Fruit fly (Drosophila melanogaster): Measurements from ENCODE around the gene CG14893.

- TF ChIP-seq Pif1B (GFP tag; optimal IDR thresholded peaks at IDR 0.05) (no peak), CG4496 (GFP tag; IDR thresholded peaks at IDR 0.05) (peak; percentile 18; the same call in 1 of the 3 replicates), CG12605 (GFP tag; IDR thresholded peaks at IDR 0.05) (no peak), CG8301 (tag; optimal IDR thresholded peaks at IDR 0.05) (no peak), EcR (GFP tag; optimal IDR thresholded peaks at IDR 0.05) (no peak), fd96Ca (GFP tag; IDR thresholded peaks at IDR 0.05) (no peak), CG32121 (GFP tag; IDR thresholded peaks at IDR 0.05) (no peak), CG10348 (GFP tag; IDR thresholded peaks at IDR 0.05) (no peak), Pif1A (GFP tag; optimal IDR thresholded peaks at IDR 0.05) (no peak), CG15710 (tag; optimal IDR thresholded peaks at IDR 0.05) (no peak), rn (GFP tag; IDR thresholded peaks at IDR 0.05) (no peak), CG34367 (tag; optimal IDR thresholded peaks at IDR 0.05) (no peak)
These were observed 26.3 kb upstream of the CG14893 start, which contains the start of gene CG14892 for dm6 chr3R:16594056-16594858.

All from whole organism, pupa.